Worm (Caenorhabditis elegans) whole organism, late embryonic: ENCODE measurements around the gene mig-10.

ENCODE experiments used
- C08G9.2 ChIP-seq: sonication (generic microtip); optimal IDR thresholded peaks from 2 replicates; lab custom pipeline; 2016; ENCODE audit warnings: mild to moderate bottlenecking, missing genetic modification characterization, moderate library complexity, missing compliant biosample characterization
- F13H6.1 ChIP-seq: sonication (generic microtip); optimal IDR thresholded peaks from 2 replicates; lab custom pipeline; 2016; ENCODE audit warnings: missing genetic modification characterization, missing compliant biosample characterization
- K09A11.1 ChIP-seq: sonication (generic microtip); optimal IDR thresholded peaks from 2 replicates; lab custom pipeline; 2017; ENCODE audit warnings: antibody characterized with exemption, mild to moderate bottlenecking, missing genetic modification characterization, missing compliant biosample characterization; ENCODE audit not compliant: insufficient read depth
- T23F11.4 ChIP-seq: fragments of 200-800 bp; sonication (Bioruptor generic); optimal IDR thresholded peaks from 2 replicates; lab custom pipeline; 2018; ENCODE audit warnings: mild to moderate bottlenecking, missing genetic modification characterization, missing compliant biosample characterization
- Y22D7AL.16 ChIP-seq: sonication (generic microtip); optimal IDR thresholded peaks from 2 replicates; lab custom pipeline; 2016; ENCODE audit warnings: missing genetic modification characterization, missing compliant biosample characterization
- ahr-1 ChIP-seq: sonication (generic microtip); optimal IDR thresholded peaks from 2 replicates; lab custom pipeline; 2016; ENCODE audit warnings: missing genetic modification characterization, missing compliant biosample characterization
- ama-1 ChIP-seq: fragments of 150-350 bp; optimal IDR thresholded peaks from 2 replicates; lab custom pipeline; 2014
- ceh-14 ChIP-seq: sonication (generic microtip); optimal IDR thresholded peaks from 2 replicates; lab custom pipeline; 2016; ENCODE audit warnings: missing genotype, missing genetic modification characterization, missing compliant biosample characterization
- ceh-18 ChIP-seq: sonication (generic microtip); optimal IDR thresholded peaks from 2 replicates; lab custom pipeline; 2016; ENCODE audit warnings: missing genetic modification characterization, missing compliant biosample characterization
- ceh-2 ChIP-seq: sonication (generic microtip); optimal IDR thresholded peaks from 2 replicates; lab custom pipeline; 2016; ENCODE audit warnings: missing genotype, missing genetic modification characterization, missing compliant biosample characterization
- ceh-24 ChIP-seq: sonication (generic microtip); optimal IDR thresholded peaks from 2 replicates; lab custom pipeline; 2016; ENCODE audit warnings: mild to moderate bottlenecking, missing genetic modification characterization, missing compliant biosample characterization
- ceh-45 ChIP-seq: fragments of 200-800 bp; sonication (Bioruptor generic); IDR thresholded peaks from 2 replicates; pipeline ENCODE4 v1.3.6; 2022; ENCODE audit warnings: missing genetic modification reagents, missing genetic modification characterization, missing compliant biosample characterization
- ceh-9 ChIP-seq: sonication (generic microtip); optimal IDR thresholded peaks from 2 replicates; lab custom pipeline; 2016; ENCODE audit warnings: mild to moderate bottlenecking, missing genetic modification characterization, inconsistent platforms, missing compliant biosample characterization
- elt-4 ChIP-seq: sonication (generic microtip); optimal IDR thresholded peaks from 2 replicates; lab custom pipeline; 2016; ENCODE audit warnings: missing genetic modification characterization, missing compliant biosample characterization
- fkh-6 ChIP-seq: sonication (generic microtip); optimal IDR thresholded peaks from 2 replicates; lab custom pipeline; 2016; ENCODE audit warnings: missing genetic modification characterization, missing compliant biosample characterization
- hlh-6 ChIP-seq: sonication (generic microtip); optimal IDR thresholded peaks from 2 replicates; lab custom pipeline; 2016; ENCODE audit warnings: missing genotype, missing genetic modification characterization, missing compliant biosample characterization
- hlh-8 ChIP-seq: sonication (generic microtip); optimal IDR thresholded peaks from 2 replicates; lab custom pipeline; 2016; ENCODE audit warnings: missing genotype, missing genetic modification characterization, missing compliant biosample characterization
- lim-6 ChIP-seq: sonication (generic microtip); optimal IDR thresholded peaks from 2 replicates; lab custom pipeline; 2016; ENCODE audit warnings: missing genetic modification characterization, missing compliant biosample characterization
- nhr-11 ChIP-seq: fragments of 150-350 bp; optimal IDR thresholded peaks from 2 replicates; lab custom pipeline; 2014; ENCODE audit warnings: missing biosample characterization, missing genetic modification characterization
- pag-3 ChIP-seq: sonication (generic microtip); optimal IDR thresholded peaks from 2 replicates; lab custom pipeline; 2016; ENCODE audit warnings: missing compliant biosample characterization, missing genetic modification characterization, borderline replicate concordance
- pat-9 ChIP-seq: fragments of 200-800 bp; sonication (Bioruptor generic); optimal IDR thresholded peaks from 2 replicates; lab custom pipeline; 2018; ENCODE audit warnings: mild to moderate bottlenecking, missing genetic modification characterization, moderate library complexity, missing compliant biosample characterization
- pax-1 ChIP-seq: fragments of 150-350 bp; optimal IDR thresholded peaks from 2 replicates; lab custom pipeline; 2014; ENCODE audit warnings: missing biosample characterization, missing genetic modification characterization
- ref-2 ChIP-seq: sonication (generic microtip); optimal IDR thresholded peaks from 2 replicates; lab custom pipeline; 2016; ENCODE audit warnings: missing genetic modification characterization, missing compliant biosample characterization
- sdc-2 ChIP-seq: sonication (generic microtip); optimal IDR thresholded peaks from 2 replicates; lab custom pipeline; 2016; ENCODE audit warnings: missing genotype, missing genetic modification characterization, missing compliant biosample characterization
- sox-2 ChIP-seq: fragments of 200-800 bp; sonication (Bioruptor generic); IDR thresholded peaks from 2 replicates; pipeline ENCODE4 v1.3.6; 2022; ENCODE audit warnings: missing genetic modification reagents, missing genetic modification characterization, missing compliant biosample characterization
- syd-9 ChIP-seq: sonication (generic microtip); optimal IDR thresholded peaks from 2 replicates; lab custom pipeline; 2016; ENCODE audit warnings: mild to moderate bottlenecking, missing genetic modification characterization, moderate library complexity, missing compliant biosample characterization
- tbx-7 ChIP-seq: sonication (generic microtip); optimal IDR thresholded peaks from 2 replicates; lab custom pipeline; 2016; ENCODE audit warnings: missing genotype, missing genetic modification characterization, missing compliant biosample characterization
- unc-3 ChIP-seq, 2 experiments: fragments of 200-800 bp in 1 of 2; sonication (Bioruptor generic) in 1 of 2; sonication (generic microtip) in 1 of 2; conservative IDR thresholded peaks in 1 of 2; optimal IDR thresholded peaks in 1 of 2; 2 replicates each; pipeline versions ENCODE4 v1.3.6 to Lab custom; 2016 to 2022; ENCODE audit warnings: missing compliant biosample characterization in 2 of 2, missing genetic modification characterization in 2 of 2, missing genetic modification reagents in 1 of 2
- unc-86 ChIP-seq: sonication (generic microtip); optimal IDR thresholded peaks from 2 replicates; lab custom pipeline; 2016; ENCODE audit warnings: missing genetic modification characterization, missing compliant biosample characterization
- zip-5 ChIP-seq: sonication (generic microtip); optimal IDR thresholded peaks from 2 replicates; lab custom pipeline; 2016; ENCODE audit warnings: missing genetic modification characterization, missing compliant biosample characterization
- ztf-16 ChIP-seq: sonication (generic microtip); optimal IDR thresholded peaks from 2 replicates; lab custom pipeline; 2017; ENCODE audit warnings: missing genetic modification characterization, missing compliant biosample characterization

mig-10 gene

DNA sequence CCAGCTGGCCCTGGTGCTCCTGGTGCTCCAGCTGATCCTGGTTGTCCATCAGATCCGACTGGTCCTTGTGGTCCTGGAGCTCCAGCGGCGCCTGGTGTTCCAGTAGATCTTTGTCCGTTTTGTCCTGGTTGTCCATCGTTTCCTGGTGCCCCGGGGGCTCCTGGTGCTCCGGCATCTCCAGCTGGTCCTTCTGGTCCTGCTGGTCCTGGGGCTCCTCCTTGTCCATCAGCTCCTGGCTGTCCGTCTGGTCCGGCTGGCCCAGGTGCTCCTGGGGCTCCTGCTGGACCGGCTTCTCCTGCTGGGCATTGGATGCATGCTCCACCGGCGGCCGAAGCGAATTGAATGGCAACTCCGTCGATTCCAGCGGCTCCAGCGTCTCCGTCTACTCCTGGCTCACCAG lies 16.3 kb upstream of the mig-10 start:
- TF ChIP-seq syd-9 = peak; percentile 29
- TF ChIP-seq ztf-16 = no peak
- peak; percentile 14 for TF ChIP-seq lim-6
- TF ChIP-seq tbx-7 (tag; lab: Kevin White, UChicago) = no peak
- no peak for TF ChIP-seq pag-3 (tag; lab: Kevin White, UChicago)
- peak; percentile 94 for TF ChIP-seq elt-4 (tag; lab: Kevin White, UChicago)
- peak; percentile 17 for TF ChIP-seq ceh-9 (tag; lab: Kevin White, UChicago)
- TF ChIP-seq hlh-6 (tag; lab: Kevin White, UChicago) = peak; percentile 21
- no peak for TF ChIP-seq zip-5 (tag; lab: Kevin White, UChicago)
- peak; percentile 28 for TF ChIP-seq ref-2 (tag; lab: Kevin White, UChicago)
- TF ChIP-seq T23F11.4 = no peak
- TF ChIP-seq sdc-2 (tag; lab: Kevin White, UChicago) = peak; percentile 26
- no peak for TF ChIP-seq ama-1
- no peak for TF ChIP-seq ceh-18 (tag; lab: Kevin White, UChicago)
- TF ChIP-seq sox-2 = no peak
- peak; percentile 25 for TF ChIP-seq fkh-6 (tag; lab: Kevin White, UChicago)

DNA sequence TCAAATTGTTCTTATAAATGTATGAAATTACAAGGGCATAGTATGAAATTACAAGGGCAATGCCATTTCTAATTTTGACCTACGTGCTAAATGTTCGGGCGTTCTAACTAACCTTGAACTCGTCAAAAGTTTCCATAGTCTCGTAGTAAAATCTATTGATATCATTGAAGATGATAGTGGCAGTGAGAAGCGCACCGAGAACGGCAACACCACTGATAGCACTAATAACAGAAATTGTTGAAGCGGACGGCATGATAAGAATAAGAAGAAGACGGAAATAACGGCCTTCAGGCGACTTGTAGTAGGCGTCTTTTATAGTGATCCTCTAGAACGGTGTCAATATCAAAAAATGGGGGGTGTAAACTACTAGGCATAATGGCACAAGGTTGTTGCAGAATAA lies 15.5 kb upstream of the mig-10 start, which contains the start of gene col-91:
TSS of gene col-91 (minus strand) at position 288 of the 400 bp plus-strand sequence.
- no peak for TF ChIP-seq K09A11.1 (tag; lab: Kevin White, UChicago)
- TF ChIP-seq ceh-9 (tag; lab: Kevin White, UChicago) = no peak
- no peak for TF ChIP-seq unc-3 (GFP tag; conservative IDR thresholded peaks at IDR 0.05; lab: Robert Waterston, UW)
- no peak for TF ChIP-seq unc-3 (tag; optimal IDR thresholded peaks at IDR 0.05; lab: Kevin White, UChicago)
- TF ChIP-seq ceh-2 (tag; lab: Kevin White, UChicago) = no peak
- TF ChIP-seq ceh-14 (tag; lab: Kevin White, UChicago) = no peak
- TF ChIP-seq pag-3 (tag; lab: Kevin White, UChicago) = no peak
- no peak for TF ChIP-seq ahr-1 (tag; lab: Kevin White, UChicago)

DNA sequence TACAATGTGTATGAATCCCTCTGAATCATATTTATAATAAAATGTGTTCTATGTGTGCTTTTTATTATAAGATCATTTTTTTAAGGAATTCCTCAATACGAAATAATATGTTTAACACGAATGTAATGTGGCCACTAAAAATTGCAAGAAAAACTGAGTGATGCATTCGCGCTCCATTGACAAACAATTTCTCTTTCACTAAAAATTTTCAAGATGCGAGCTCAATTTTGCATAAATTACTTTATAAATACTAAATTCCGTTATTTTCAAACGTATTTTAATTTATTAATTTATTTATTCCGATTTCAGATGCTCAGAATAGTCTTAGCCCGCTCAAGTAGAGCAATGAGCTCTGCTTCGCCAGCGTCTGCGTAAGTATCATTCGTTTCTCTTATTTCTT lies 13.1 kb upstream of the mig-10 start, which contains the start of gene mrps-9:
TSS of gene mrps-9 (plus strand) at position 310 of the 400 bp plus-strand sequence.
- peak; percentile 35 for TF ChIP-seq ceh-14 (tag; lab: Kevin White, UChicago)
- TF ChIP-seq ceh-45 (GFP tag; lab: Robert Waterston, UW) = no peak
- no peak for TF ChIP-seq pax-1 (tag; lab: Kevin White, UChicago)

DNA sequence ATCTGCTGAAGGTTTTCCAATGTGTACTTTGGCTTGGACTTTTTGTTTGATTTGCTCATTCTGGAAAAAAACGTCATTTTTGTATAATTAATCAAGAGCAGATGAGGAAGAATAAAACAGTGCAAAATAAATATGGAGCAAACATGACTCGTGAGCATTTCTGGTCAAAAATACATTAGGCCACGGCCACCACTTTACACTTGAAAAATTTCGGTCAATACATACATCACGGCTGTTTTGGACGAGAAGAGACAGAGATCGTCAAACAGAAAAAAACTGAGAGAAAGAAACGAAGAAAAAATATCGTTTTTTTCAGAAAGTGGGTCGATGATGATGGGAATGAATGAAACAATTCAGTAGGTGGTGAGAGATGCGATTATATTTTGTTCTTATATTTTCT lies 10.6 kb upstream of the mig-10 start, which contains the start of the genes F09G8.7 and crn-7:
TSS of gene F09G8.7 (minus strand) at position 60 of the 400 bp plus-strand sequence.
TSS of gene crn-7 (plus strand) at position 236 of the 400 bp plus-strand sequence.
- TF ChIP-seq T23F11.4 (no peak), ceh-18 (tag; lab: Kevin White, UChicago) (no peak), pat-9 (tag; lab: Kevin White, UChicago) (no peak), unc-86 (no peak), F13H6.1 (tag; lab: Kevin White, UChicago) (no peak), Y22D7AL.16 (no peak), ceh-24 (no peak), C08G9.2 (tag; lab: Kevin White, UChicago) (no peak)

DNA sequence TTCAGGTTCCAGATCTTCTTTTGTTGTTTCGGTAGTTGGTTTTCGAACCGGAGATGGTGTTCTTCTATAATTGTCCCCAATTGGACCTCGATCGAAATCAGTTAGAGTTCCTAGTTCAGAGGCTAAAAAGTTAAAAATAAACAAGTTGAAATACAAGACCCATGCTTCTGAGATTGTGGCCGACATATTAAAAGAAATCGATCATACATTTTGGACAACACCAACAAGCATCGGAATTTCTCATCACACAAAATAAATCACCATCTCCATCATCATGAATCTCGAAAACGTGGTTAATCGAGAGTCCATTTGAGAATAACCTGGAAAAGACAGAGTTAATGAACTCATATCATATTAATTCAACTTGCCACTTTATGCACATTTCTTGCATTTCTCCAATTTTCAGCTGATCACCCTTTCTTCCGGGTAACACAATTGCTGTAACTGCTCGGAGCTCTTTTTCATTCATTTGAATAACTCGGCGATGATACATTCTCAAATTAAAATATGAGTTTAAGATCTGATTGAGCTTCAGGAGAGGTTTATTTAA lies 7.2 kb upstream of the mig-10 start, which contains the start of the genes mps-4 and F09G8.10:
TSS of gene mps-4 (minus strand) at position 101 of the 550 bp plus-strand sequence.
TSS of gene F09G8.10 (minus strand) at position 500 of the 550 bp plus-strand sequence.
- TF ChIP-seq ceh-45 (GFP tag; lab: Robert Waterston, UW) (no peak), nhr-11 (tag; lab: Kevin White, UChicago) (no peak), ref-2 (tag; lab: Kevin White, UChicago) (no peak), hlh-6 (tag; lab: Kevin White, UChicago) (no peak), hlh-8 (tag; lab: Kevin White, UChicago) (no peak)
